Fruit fly (Drosophila melanogaster): ENCODE results near the gene pkm.
A peak's percentile ranks its signal among the peaks of the same experiment; 100 is the strongest.

The pkm gene

dm6 chrX:11621866-11622648 lies 38.1 kb upstream of the pkm start, which contains the start of gene Ptp10D (continued):
- TF ChIP-seq sqz (GFP tag; optimal IDR thresholded peaks at IDR 0.05) (peak; percentile 85), BEAF-32 (GFP tag; optimal IDR thresholded peaks at IDR 0.05) (peak; percentile 89), CG30431 (GFP tag; optimal IDR thresholded peaks at IDR 0.05) (no peak), sr (GFP tag; IDR thresholded peaks at IDR 0.05) (peak; percentile 82), sima (GFP tag; optimal IDR thresholded peaks at IDR 0.05) (no peak), ham (GFP tag; IDR thresholded peaks at IDR 0.05) (no peak), H15 (GFP tag; IDR thresholded peaks at IDR 0.05) (no peak), nerfin-2 (GFP tag; IDR thresholded peaks at IDR 0.05; ENCODE audit: partially characterized antibody) (peak; percentile 84), CG6791 (GFP tag; IDR thresholded peaks at IDR 0.05; ENCODE audit: partially characterized antibody) (peak; percentile 91), gcm2 (GFP tag; optimal IDR thresholded peaks at IDR 0.05) (no peak), CG34422 (GFP tag; IDR thresholded peaks at IDR 0.05) (peak; percentile 38; the same call in 1 of the 3 replicates), BtbVII (GFP tag; optimal IDR thresholded peaks at IDR 0.05) (peak; percentile 40), CG12769 (tag; optimal IDR thresholded peaks at IDR 0.05) (peak; percentile 18), CG42726 (GFP tag; IDR thresholded peaks at IDR 0.05; ENCODE audit: partially characterized antibody) (peak; percentile 94), al (GFP tag; IDR thresholded peaks at IDR 0.05) (no peak), aop (GFP tag; IDR thresholded peaks at IDR 0.05) (no peak), cg (GFP tag; optimal IDR thresholded peaks at IDR 0.05) (peak; percentile 86), stwl (tag; optimal IDR thresholded peaks at IDR 0.05) (peak; percentile 49), CG10543 (GFP tag; optimal IDR thresholded peaks at IDR 0.05) (peak; percentile 80), Myb (GFP tag; optimal IDR thresholded peaks at IDR 0.05) (peak; percentile 92), zen2 (GFP tag; IDR thresholded peaks at IDR 0.05; ENCODE audit: partially characterized antibody) (peak; percentile 82), CG6272 (GFP tag; IDR thresholded peaks at IDR 0.05) (no peak), CG15514 (GFP tag; optimal IDR thresholded peaks at IDR 0.05) (peak; percentile 99), ftz-f1 (GFP tag; optimal IDR thresholded peaks at IDR 0.05) (peak; percentile 57), Mrtf (GFP tag; IDR thresholded peaks at IDR 0.05) (no peak), C15 (GFP tag; IDR thresholded peaks at IDR 0.05) (no peak), CG6813 (GFP tag; optimal IDR thresholded peaks at IDR 0.05) (peak; percentile 14), CG2129 (GFP tag; IDR thresholded peaks at IDR 0.05; ENCODE audit: partially characterized antibody) (0 out of 2 replicates have a peak, but pooled peaks have one; percentile 14), CG34224 (GFP tag; IDR thresholded peaks at IDR 0.05; ENCODE audit: partially characterized antibody) (peak; percentile 85), Fer1 (GFP tag; optimal IDR thresholded peaks at IDR 0.05) (peak; percentile 30), HLH54F (GFP tag; optimal IDR thresholded peaks at IDR 0.05) (no peak), Dref (GFP tag; IDR thresholded peaks at IDR 0.05) (peak; percentile 94), Stat92E (GFP tag; optimal IDR thresholded peaks at IDR 0.05) (peak in 1 of 3 experiments; percentile 16), CG4282 (GFP tag; optimal IDR thresholded peaks at IDR 0.05) (peak; percentile 26), cwo (GFP tag; optimal IDR thresholded peaks at IDR 0.05) (peak; percentile 81), lbe (GFP tag; optimal IDR thresholded peaks at IDR 0.05) (peak; percentile 57), nom (GFP tag; optimal IDR thresholded peaks at IDR 0.05) (peak; percentile 68), YL-1 (GFP tag; optimal IDR thresholded peaks at IDR 0.05) (peak; percentile 7), bab2 (GFP tag; optimal IDR thresholded peaks at IDR 0.05) (no peak), CG15696 (tag; optimal IDR thresholded peaks at IDR 0.05) (no peak), Adf1 (GFP tag; IDR thresholded peaks at IDR 0.05) (0 out of 2 replicates have a peak, but pooled peaks have one; percentile 29), pfk (GFP tag; optimal IDR thresholded peaks at IDR 0.05) (peak; percentile 56), CG10565 (GFP tag; optimal IDR thresholded peaks at IDR 0.05) (no peak), mld (GFP tag; IDR thresholded peaks at IDR 0.05; ENCODE audit: partially characterized antibody) (peak; percentile 89), wek (GFP tag; optimal IDR thresholded peaks at IDR 0.05) (no peak), gsb-n (tag; optimal IDR thresholded peaks at IDR 0.05) (peak; percentile 33), esg (GFP tag; conservative IDR thresholded peaks at IDR 0.05) (no peak)
